Worm (Caenorhabditis elegans) whole organism, early embryonic: Measurements from ENCODE around the gene F10C2.7.
A peak's percentile ranks its signal among the peaks of the same experiment; 100 is the strongest.

Source experiments
- B0310.2 ChIP-seq: sonication (generic microtip); optimal IDR thresholded peaks from 2 replicates; lab custom pipeline; 2016; ENCODE audit warnings: mild to moderate bottlenecking, missing genetic modification characterization, missing compliant biosample characterization
- F13C5.2 ChIP-seq: sonication (generic microtip); optimal IDR thresholded peaks from 2 replicates; lab custom pipeline; 2017; ENCODE audit warnings: mild to moderate bottlenecking, missing genetic modification characterization, inconsistent platforms, missing compliant biosample characterization
- aly-1 ChIP-seq: sonication (generic microtip); optimal IDR thresholded peaks from 2 replicates; lab custom pipeline; 2016; ENCODE audit warnings: missing genetic modification characterization, missing compliant biosample characterization
- ama-1 ChIP-seq: fragments of 150-350 bp; optimal IDR thresholded peaks from 2 replicates; lab custom pipeline; 2014
- ceh-13 ChIP-seq: fragments of 200-800 bp; sonication (Bioruptor generic); optimal IDR thresholded peaks from 2 replicates; lab custom pipeline; 2018; ENCODE audit warnings: mild to moderate bottlenecking, missing genetic modification characterization, missing compliant biosample characterization
- ceh-36 ChIP-seq: sonication (generic microtip); optimal IDR thresholded peaks from 2 replicates; lab custom pipeline; 2016; ENCODE audit warnings: missing genetic modification characterization, inconsistent platforms, missing compliant biosample characterization
- ets-7 ChIP-seq: sonication (generic microtip); optimal IDR thresholded peaks from 2 replicates; lab custom pipeline; 2016; ENCODE audit warnings: missing genotype, missing genetic modification characterization, missing compliant biosample characterization
- flt-1 ChIP-seq: fragments of 200-800 bp; sonication (Bioruptor generic); IDR thresholded peaks from 2 replicates; pipeline ENCODE4 v1.3.6; 2022; ENCODE audit warnings: missing genetic modification characterization, missing compliant biosample characterization
- hmbx-1 ChIP-seq: sonication (generic microtip); optimal IDR thresholded peaks from 2 replicates; lab custom pipeline; 2016; ENCODE audit warnings: mild to moderate bottlenecking, missing genetic modification characterization, missing compliant biosample characterization
- hmg-4 ChIP-seq: fragments of 200-800 bp; sonication (Bioruptor generic); optimal IDR thresholded peaks from 2 replicates; lab custom pipeline; 2018; ENCODE audit warnings: mild to moderate bottlenecking, missing genetic modification characterization, missing compliant biosample characterization
- hnd-1 ChIP-seq: sonication (generic microtip); optimal IDR thresholded peaks from 2 replicates; lab custom pipeline; 2016; ENCODE audit warnings: missing genetic modification characterization, missing compliant biosample characterization
- pes-1 ChIP-seq: fragments of 200-800 bp; sonication (Bioruptor generic); IDR thresholded peaks from 2 replicates; pipeline ENCODE4 v1.3.6; 2022; ENCODE audit warnings: missing genetic modification reagents, missing genetic modification characterization, missing compliant biosample characterization
- scrt-1 ChIP-seq: fragments of 200-800 bp; sonication (Bioruptor generic); IDR thresholded peaks from 2 replicates; pipeline ENCODE4 v1.3.6; 2022; ENCODE audit warnings: missing genetic modification characterization, missing compliant biosample characterization
- sea-1 ChIP-seq: fragments of 200-800 bp; sonication (Bioruptor generic); conservative IDR thresholded peaks from 2 replicates; pipeline ENCODE4 v1.3.6; 2022; ENCODE audit warnings: missing genetic modification characterization, missing compliant biosample characterization
- tbx-11 ChIP-seq: fragments of 200-800 bp; sonication (Bioruptor generic); IDR thresholded peaks from 2 replicates; pipeline ENCODE4 v1.3.6; 2022; ENCODE audit warnings: missing genetic modification characterization, missing compliant biosample characterization
- tbx-37 ChIP-seq: fragments of 200-800 bp; sonication (Bioruptor generic); conservative IDR thresholded peaks from 2 replicates; pipeline ENCODE4 v1.3.6; 2022; ENCODE audit warnings: missing genetic modification reagents, missing genetic modification characterization, missing compliant biosample characterization
- tra-4 ChIP-seq: sonication (generic microtip); optimal IDR thresholded peaks from 2 replicates; lab custom pipeline; 2017; ENCODE audit warnings: missing genetic modification characterization, missing compliant biosample characterization

F10C2.7 gene

ce11 chrV:12059719-12060118 is 6.0 kb downstream of the F10C2.7 start, which contains the start of gene R07B7.2:
Gene R07B7.2 (minus strand): TSS chrV:12059753.
- TF ChIP-seq ceh-36 (tag; lab: Kevin White, UChicago) (no peak), scrt-1 (GFP tag; lab: Robert Waterston, UW) (no peak), hnd-1 (tag; lab: Kevin White, UChicago) (no peak), hmg-4 (GFP tag; lab: Kevin White, UChicago) (no peak), B0310.2 (tag; lab: Kevin White, UChicago) (no peak)

ce11 chrV:12063036-12063435 is 9.3 kb downstream of the F10C2.7 start, which contains the start of gene clh-6:
Gene clh-6 (minus strand): TSS chrV:12063368.
- no peak for TF ChIP-seq sea-1 (GFP tag; lab: Robert Waterston, UW)
- peak; percentile 79 for TF ChIP-seq ama-1 (lab: Kevin White, UChicago)
- TF ChIP-seq F13C5.2 (tag; lab: Kevin White, UChicago), result no peak

- no peak for TF ChIP-seq hnd-1 (tag; lab: Kevin White, UChicago)
- TF ChIP-seq tra-4, result no peak
- no peak for TF ChIP-seq ceh-36 (tag; lab: Kevin White, UChicago)
- TF ChIP-seq tbx-11 (GFP tag; lab: Robert Waterston, UW), result no peak
- TF ChIP-seq tbx-37 (GFP tag; lab: Robert Waterston, UW), result no peak
- no peak for TF ChIP-seq B0310.2 (tag; lab: Kevin White, UChicago)
- TF ChIP-seq F13C5.2 (tag; lab: Kevin White, UChicago), result no peak
- TF ChIP-seq ama-1 (lab: Kevin White, UChicago), result no peak
- no peak for TF ChIP-seq flt-1 (GFP tag; lab: Robert Waterston, UW)
- TF ChIP-seq scrt-1 (GFP tag; lab: Robert Waterston, UW), result no peak
- no peak for TF ChIP-seq sea-1 (GFP tag; lab: Robert Waterston, UW)
- TF ChIP-seq hmbx-1, result no peak
- no peak for TF ChIP-seq hmg-4 (GFP tag; lab: Kevin White, UChicago)
- TF ChIP-seq aly-1 (tag; lab: Kevin White, UChicago), result no peak
- TF ChIP-seq ets-7 (tag; lab: Kevin White, UChicago), result no peak
- TF ChIP-seq pes-1 (GFP tag; lab: Robert Waterston, UW), result no peak
Measured at ce11 chrV:12065369-12065768, 11.7 kb downstream of the F10C2.7 start, which contains the start of gene pqn-53. Gene pqn-53 (minus strand): TSS chrV:12065391.

ce11 chrV:12065859-12066258 is 12.2 kb downstream of the F10C2.7 start:
- no peak for TF ChIP-seq ama-1 (lab: Kevin White, UChicago)
- TF ChIP-seq hmbx-1, result no peak

ce11 chrV:12068437-12068836 is 14.7 kb downstream of the F10C2.7 start, which contains the start of gene kmo-2:
Gene kmo-2 (minus strand): TSS chrV:12068537.
- no peak for TF ChIP-seq F13C5.2 (tag; lab: Kevin White, UChicago)
- no peak for TF ChIP-seq pes-1 (GFP tag; lab: Robert Waterston, UW)
- TF ChIP-seq tra-4, result no peak

- TF ChIP-seq hnd-1 (tag; lab: Kevin White, UChicago), result no peak
- no peak for TF ChIP-seq tbx-37 (GFP tag; lab: Robert Waterston, UW)
- no peak for TF ChIP-seq tra-4
- no peak for TF ChIP-seq F13C5.2 (tag; lab: Kevin White, UChicago)
- TF ChIP-seq hmg-4 (GFP tag; lab: Kevin White, UChicago), result no peak
- no peak for TF ChIP-seq tbx-11 (GFP tag; lab: Robert Waterston, UW)
- TF ChIP-seq sea-1 (GFP tag; lab: Robert Waterston, UW), result no peak
- no peak for TF ChIP-seq ceh-36 (tag; lab: Kevin White, UChicago)
- TF ChIP-seq ets-7 (tag; lab: Kevin White, UChicago), result no peak
Measured at ce11 chrV:12070419-12070818, 16.7 kb downstream of the F10C2.7 start, which contains the start of gene kmo-1. Gene kmo-1 (minus strand): TSS chrV:12070519.

- TF ChIP-seq hmbx-1 (no peak), tbx-37 (GFP tag; lab: Robert Waterston, UW) (no peak), tbx-11 (GFP tag; lab: Robert Waterston, UW) (no peak), aly-1 (tag; lab: Kevin White, UChicago) (no peak), hnd-1 (tag; lab: Kevin White, UChicago) (no peak), F13C5.2 (tag; lab: Kevin White, UChicago) (no peak), pes-1 (GFP tag; lab: Robert Waterston, UW) (no peak), flt-1 (GFP tag; lab: Robert Waterston, UW) (no peak), ama-1 (lab: Kevin White, UChicago) (no peak), scrt-1 (GFP tag; lab: Robert Waterston, UW) (no peak), sea-1 (GFP tag; lab: Robert Waterston, UW) (no peak), ceh-36 (tag; lab: Kevin White, UChicago) (no peak), ceh-13 (GFP tag; lab: Kevin White, UChicago) (no peak), ets-7 (tag; lab: Kevin White, UChicago) (no peak), tra-4 (no peak), hmg-4 (GFP tag; lab: Kevin White, UChicago) (no peak), B0310.2 (tag; lab: Kevin White, UChicago) (no peak)
Measured at ce11 chrV:12071483-12071882, 17.8 kb downstream of the F10C2.7 start.

- TF ChIP-seq flt-1 (GFP tag; lab: Robert Waterston, UW) (no peak), pes-1 (GFP tag; lab: Robert Waterston, UW) (no peak), ceh-36 (tag; lab: Kevin White, UChicago) (no peak), ama-1 (lab: Kevin White, UChicago) (no peak), hmg-4 (GFP tag; lab: Kevin White, UChicago) (no peak), scrt-1 (GFP tag; lab: Robert Waterston, UW) (no peak), hnd-1 (tag; lab: Kevin White, UChicago) (no peak), ets-7 (tag; lab: Kevin White, UChicago) (no peak), tra-4 (no peak), aly-1 (tag; lab: Kevin White, UChicago) (no peak), F13C5.2 (tag; lab: Kevin White, UChicago) (no peak), tbx-37 (GFP tag; lab: Robert Waterston, UW) (no peak), B0310.2 (tag; lab: Kevin White, UChicago) (no peak), tbx-11 (GFP tag; lab: Robert Waterston, UW) (no peak), sea-1 (GFP tag; lab: Robert Waterston, UW) (no peak), hmbx-1 (no peak), ceh-13 (GFP tag; lab: Kevin White, UChicago) (no peak)
Measured at ce11 chrV:12074886-12075285, 21.2 kb downstream of the F10C2.7 start, which contains the start of gene R07B7.6. Gene R07B7.6 (minus strand): TSS chrV:12074986.
